Fruit fly (Drosophila melanogaster) whole organism, embryonic: ENCODE results near the gene CG17267.

Experiments used
- Ada2b ChIP-seq: fragments of 200-800 bp; sonication (Bioruptor generic); IDR thresholded peaks from 2 replicates; pipeline ENCODE4 v1.3.6; 2022; ENCODE audit warnings: missing biosample characterization, missing genetic modification characterization
- B-H2 ChIP-seq: fragments of 200-800 bp; sonication (Bioruptor generic); optimal IDR thresholded peaks from 2 replicates; lab custom pipeline; 2018; ENCODE audit warnings: missing biosample characterization, mild to moderate bottlenecking, missing genetic modification characterization
- CG1024 ChIP-seq: fragments of 200-800 bp; sonication (Bioruptor generic); IDR thresholded peaks from 2 replicates; pipeline ENCODE4 v1.3.6; 2022; ENCODE audit warnings: missing biosample characterization, missing genetic modification characterization
- CG12391 ChIP-seq: fragments of 200-800 bp; sonication (Bioruptor generic); optimal IDR thresholded peaks from 3 replicates; lab custom pipeline; 2018; ENCODE audit warnings: missing biosample characterization, mild to moderate bottlenecking, missing genetic modification characterization, moderate library complexity
- CG13296 ChIP-seq: fragments of 200-800 bp; sonication (Bioruptor generic); optimal IDR thresholded peaks from 3 replicates; lab custom pipeline; 2018; ENCODE audit warnings: missing biosample characterization, mild to moderate bottlenecking, missing genetic modification characterization
- CG13624 ChIP-seq: fragments of 200-800 bp; sonication (Bioruptor generic); optimal IDR thresholded peaks from 2 replicates; lab custom pipeline; 2016; ENCODE audit warnings: missing biosample characterization, missing genetic modification characterization
- CG13894 ChIP-seq: fragments of 200-800 bp; sonication (Bioruptor generic); optimal IDR thresholded peaks from 3 replicates; lab custom pipeline; 2018; ENCODE audit warnings: missing biosample characterization, mild to moderate bottlenecking, missing genetic modification characterization, moderate library complexity
- CG14050 ChIP-seq: fragments of 200-800 bp; sonication (Bioruptor generic); IDR thresholded peaks from 3 replicates; pipeline ENCODE4 v1.3.6; 2022; ENCODE audit warnings: missing biosample characterization, missing genetic modification characterization
- CG14667 ChIP-seq: fragments of 200-800 bp; sonication (Bioruptor generic); IDR thresholded peaks from 2 replicates; pipeline ENCODE4 v1.3.6; 2022; ENCODE audit warnings: missing biosample characterization, missing genetic modification characterization
- CG14965 ChIP-seq: fragments of 200-800 bp; sonication (Bioruptor generic); optimal IDR thresholded peaks from 2 replicates; lab custom pipeline; 2016; ENCODE audit warnings: missing biosample characterization, missing genetic modification characterization, borderline replicate concordance
- CG15479 ChIP-seq: fragments of 200-800 bp; sonication (Bioruptor generic); optimal IDR thresholded peaks from 3 replicates; lab custom pipeline; 2019; ENCODE audit warnings: missing biosample characterization, mild to moderate bottlenecking, missing genetic modification characterization, moderate library complexity
- CG17385 ChIP-seq: fragments of 200-800 bp; sonication (Bioruptor generic); optimal IDR thresholded peaks from 3 replicates; lab custom pipeline; 2018; ENCODE audit warnings: missing biosample characterization, mild to moderate bottlenecking, missing genetic modification characterization
- CG2199 ChIP-seq: fragments of 200-800 bp; sonication (Bioruptor generic); IDR thresholded peaks from 3 replicates; pipeline ENCODE4 v1.3.6; 2022; ENCODE audit warnings: missing biosample characterization, missing genetic modification characterization
- CG42726 ChIP-seq: fragments of 200-800 bp; sonication (Bioruptor generic); IDR thresholded peaks from 2 replicates; pipeline ENCODE4 v1.3.6; 2022; ENCODE audit warnings: missing biosample characterization, missing genetic modification characterization; ENCODE audit not compliant: partially characterized antibody
- CG5953 ChIP-seq: fragments of 200-800 bp; sonication (Bioruptor generic); IDR thresholded peaks from 2 replicates; pipeline ENCODE4 v1.3.6; 2022; ENCODE audit warnings: missing biosample characterization, missing genetic modification characterization
- CG9215 ChIP-seq: fragments of 200-800 bp; sonication (Bioruptor generic); IDR thresholded peaks from 2 replicates; pipeline ENCODE4 v1.3.6; 2022; ENCODE audit warnings: missing biosample characterization, missing genetic modification characterization
- Drgx ChIP-seq: fragments of 200-800 bp; sonication (Bioruptor generic); IDR thresholded peaks from 2 replicates; pipeline ENCODE4 v1.3.6; 2022; ENCODE audit warnings: missing biosample characterization, missing genetic modification characterization
- Ets65A ChIP-seq: fragments of 200-800 bp; sonication (Bioruptor generic); peaks from one replicate; lab custom pipeline; 2016; ENCODE audit warnings: missing biosample characterization, missing genetic modification characterization
- Ets97D ChIP-seq: fragments of 200-800 bp; sonication (Bioruptor generic); optimal IDR thresholded peaks from 3 replicates; lab custom pipeline; 2016; ENCODE audit warnings: missing biosample characterization, missing genetic modification characterization
- Jarid2 ChIP-seq: fragments of 200-800 bp; sonication (Bioruptor generic); optimal IDR thresholded peaks from 3 replicates; lab custom pipeline; 2017; ENCODE audit warnings: mild to moderate bottlenecking, missing biosample characterization, missing genetic modification reagents, missing genetic modification characterization
- Kr ChIP-seq: fragments of 200-800 bp; sonication (Bioruptor generic); optimal IDR thresholded peaks from 2 replicates; lab custom pipeline; 2017; ENCODE audit warnings: missing biosample characterization, mild to moderate bottlenecking, missing genetic modification characterization
- Med ChIP-seq: fragments of 200-800 bp; sonication (Bioruptor generic); peaks from one replicate; lab custom pipeline; 2016; ENCODE audit warnings: missing biosample characterization, missing genetic modification characterization, mild to moderate bottlenecking, inconsistent platforms, moderate library complexity
- Opbp ChIP-seq: fragments of 200-800 bp; sonication (Bioruptor generic); IDR thresholded peaks from 3 replicates; pipeline ENCODE4 v1.3.6; 2022; ENCODE audit warnings: missing biosample characterization, missing genetic modification characterization; ENCODE audit not compliant: partially characterized antibody
- Rx ChIP-seq: fragments of 200-800 bp; sonication (Bioruptor generic); IDR thresholded peaks from 2 replicates; pipeline ENCODE4 v1.3.6; 2022; ENCODE audit warnings: missing biosample characterization, missing genetic modification characterization
- Side ChIP-seq: fragments of 200-800 bp; sonication (Bioruptor generic); optimal IDR thresholded peaks from 2 replicates; lab custom pipeline; 2016; ENCODE audit warnings: missing biosample characterization, missing genetic modification characterization
- Sin3A ChIP-seq: fragments of >200 bp; optimal IDR thresholded peaks from 2 replicates; lab custom pipeline; 2018
- Sox100B ChIP-seq: fragments of 200-800 bp; sonication (Bioruptor generic); optimal IDR thresholded peaks from 3 replicates; lab custom pipeline; 2018; ENCODE audit warnings: missing biosample characterization, mild to moderate bottlenecking, missing genetic modification characterization
- YL-1 ChIP-seq: fragments of 200-800 bp; sonication (Bioruptor generic); optimal IDR thresholded peaks from 3 replicates; lab custom pipeline; 2017; ENCODE audit warnings: missing biosample characterization, mild to moderate bottlenecking, missing genetic modification characterization
- amos ChIP-seq: fragments of 200-800 bp; sonication (Bioruptor generic); IDR thresholded peaks from 2 replicates; pipeline ENCODE4 v1.3.6; 2022; ENCODE audit warnings: missing biosample characterization, missing genetic modification characterization; ENCODE audit not compliant: partially characterized antibody
- corto ChIP-seq: fragments of 200-800 bp; sonication (Bioruptor generic); optimal IDR thresholded peaks from 2 replicates; lab custom pipeline; 2016; ENCODE audit warnings: missing biosample characterization, mild to moderate bottlenecking, missing genetic modification characterization, moderate library complexity
- dan ChIP-seq: fragments of 200-800 bp; sonication (Bioruptor generic); IDR thresholded peaks from 2 replicates; pipeline ENCODE4 v1.3.6; 2022; ENCODE audit warnings: missing biosample characterization, missing genetic modification characterization
- ems ChIP-seq: fragments of 200-800 bp; sonication (Bioruptor generic); optimal IDR thresholded peaks from 3 replicates; lab custom pipeline; 2016; ENCODE audit warnings: missing biosample characterization, missing genetic modification characterization
- gcm ChIP-seq: fragments of 200-800 bp; sonication (Bioruptor generic); optimal IDR thresholded peaks from 2 replicates; lab custom pipeline; 2019; ENCODE audit warnings: missing biosample characterization, mild to moderate bottlenecking, missing genetic modification characterization, moderate library complexity
- jing ChIP-seq: fragments of 200-800 bp; sonication (Bioruptor generic); optimal IDR thresholded peaks from 2 replicates; lab custom pipeline; 2018; ENCODE audit warnings: missing biosample characterization, mild to moderate bottlenecking, missing genetic modification characterization
- lbe ChIP-seq: fragments of 200-800 bp; sonication (Bioruptor generic); optimal IDR thresholded peaks from 2 replicates; lab custom pipeline; 2016; ENCODE audit warnings: missing biosample characterization, mild to moderate bottlenecking, missing genetic modification characterization
- lov ChIP-seq, 2 experiments: fragments of 200-800 bp in 1 of 2; fragments of >200 bp in 1 of 2; sonication (Bioruptor generic) in 1 of 2; IDR thresholded peaks in 1 of 2; optimal IDR thresholded peaks in 1 of 2; 2 replicates in 1 of 2; 3 replicates in 1 of 2; pipeline versions ENCODE4 v1.3.6 to Lab custom; 2017 to 2022; ENCODE audit warnings: missing biosample characterization in 1 of 2, missing genetic modification characterization in 1 of 2
- pho ChIP-seq: fragments of 200-800 bp; sonication (Bioruptor generic); optimal IDR thresholded peaks from 2 replicates; lab custom pipeline; 2016; ENCODE audit warnings: missing biosample characterization, missing genetic modification characterization
- sisA ChIP-seq: fragments of 200-800 bp; sonication (Bioruptor generic); IDR thresholded peaks from 2 replicates; pipeline ENCODE4 v1.3.6; 2022; ENCODE audit warnings: missing biosample characterization, missing genetic modification characterization
- trh ChIP-seq: fragments of 200-800 bp; sonication (Bioruptor generic); optimal IDR thresholded peaks from 2 replicates; lab custom pipeline; 2016; ENCODE audit warnings: missing biosample characterization, missing genetic modification characterization
- vfl ChIP-seq: fragments of 200-800 bp; sonication (Bioruptor generic); optimal IDR thresholded peaks from 2 replicates; lab custom pipeline; 2016; ENCODE audit warnings: missing biosample characterization, missing genetic modification characterization

The CG17267 gene

DNA sequence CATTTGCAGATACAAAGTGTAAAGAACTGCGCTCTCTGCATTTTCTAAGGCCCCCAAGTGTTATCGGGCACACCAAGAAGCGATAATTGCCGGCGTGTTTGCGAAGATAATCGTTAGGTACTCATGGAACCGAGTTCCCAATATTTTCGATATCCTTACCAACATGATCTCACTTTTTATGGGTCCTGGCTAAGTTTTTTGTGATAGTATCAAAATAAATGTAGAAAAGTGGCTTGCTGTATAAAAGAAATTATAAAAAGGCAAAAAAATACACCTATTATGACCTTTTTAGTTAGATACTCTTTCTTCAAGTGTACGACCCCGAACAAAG, 27.2 kb upstream of the CG17267 start:
- TF ChIP-seq CG13296 (GFP tag; lab: Kevin White, UChicago): no peak
- TF ChIP-seq CG42726: no peak
- no peak for TF ChIP-seq CG17385 (GFP tag; lab: Kevin White, UChicago)
- TF ChIP-seq jing (GFP tag; lab: Kevin White, UChicago): no peak
- no peak for TF ChIP-seq Ada2b
- TF ChIP-seq Sox100B (GFP tag; lab: Kevin White, UChicago): no peak
- no peak for TF ChIP-seq ems (GFP tag; lab: Kevin White, UChicago)
- TF ChIP-seq amos: no peak
- TF ChIP-seq Rx: no peak
- TF ChIP-seq Jarid2 (GFP tag; lab: Kevin White, UChicago): no peak
- no peak for TF ChIP-seq CG1024 (GFP tag; lab: Robert Waterston, UW)
- TF ChIP-seq vfl: no peak

DNA sequence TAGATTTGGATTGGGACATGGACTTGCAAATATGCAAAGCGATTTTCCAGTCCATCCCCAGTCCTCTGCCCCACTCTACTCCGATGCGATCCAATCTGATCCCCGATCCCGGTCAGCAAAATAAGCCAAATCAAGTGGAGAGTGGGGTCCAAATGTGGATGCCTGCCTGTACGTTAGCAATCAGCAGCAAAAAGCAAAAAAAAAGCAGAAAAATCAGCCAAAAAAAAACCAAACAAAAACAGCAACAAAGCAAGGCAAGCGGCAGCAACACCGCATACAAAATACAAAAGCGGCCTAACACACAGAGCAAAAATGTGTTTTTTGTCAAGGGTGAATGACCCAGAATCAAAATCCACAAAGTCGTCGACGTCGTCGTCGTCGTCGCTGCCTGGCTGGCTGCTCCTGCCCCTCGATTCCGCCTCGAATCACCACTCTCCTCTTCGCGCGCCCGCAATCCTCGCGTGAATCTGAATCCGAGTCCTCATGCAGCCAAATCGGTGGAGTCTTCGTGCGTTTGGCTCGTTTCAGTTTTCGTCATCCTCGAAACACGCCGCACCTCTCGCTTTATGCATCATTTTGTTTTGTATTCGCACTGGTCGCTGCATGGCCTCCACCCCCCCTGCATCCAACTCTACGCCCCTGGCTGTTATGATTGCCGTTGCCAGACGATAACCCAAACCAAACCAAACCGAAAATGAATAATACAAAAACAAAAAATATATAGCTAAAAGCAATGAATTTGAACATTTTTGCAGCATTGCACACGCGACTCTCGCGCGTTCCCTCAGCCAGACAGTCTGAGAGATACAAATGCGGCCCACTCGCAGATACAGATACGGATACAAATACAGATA, 26.6 kb upstream of the CG17267 start:
- TF ChIP-seq lbe (peak; percentile 77), CG14667 (no peak), Ets65A (GFP tag; lab: Kevin White, UChicago) (peak; percentile 70), CG13894 (tag; lab: Kevin White, UChicago) (no peak), Med (GFP tag; lab: Kevin White, UChicago) (peak; percentile 48), Opbp (GFP tag; lab: Robert Waterston, UW) (no peak), CG15479 (peak; percentile 70), Drgx (GFP tag; lab: Robert Waterston, UW) (peak; percentile 58), CG12391 (tag; lab: Kevin White, UChicago) (no peak), B-H2 (GFP tag; lab: Kevin White, UChicago) (no peak)

DNA sequence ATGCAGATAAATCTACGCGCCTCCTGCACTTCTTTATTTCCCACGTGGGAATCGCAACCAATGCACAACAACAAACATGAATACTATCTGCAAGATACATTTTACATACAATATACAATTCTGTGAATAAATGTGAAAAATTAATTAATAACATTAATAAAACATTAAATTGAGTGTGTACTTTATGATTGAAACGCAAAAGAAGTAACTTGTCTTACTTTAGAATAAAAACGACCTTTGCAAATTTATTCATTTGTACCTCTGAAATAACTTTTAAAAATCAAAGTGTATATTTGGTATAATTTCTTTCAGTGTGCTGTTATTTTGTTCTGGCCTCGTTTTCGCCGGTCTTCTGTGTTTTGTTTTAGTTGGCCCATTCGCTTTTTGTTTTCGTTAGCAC, 25.2 kb upstream of the CG17267 start:
- TF ChIP-seq Ets97D (GFP tag; lab: Kevin White, UChicago) (no peak), Side (GFP tag; lab: Kevin White, UChicago) (no peak), CG14050 (GFP tag; lab: Robert Waterston, UW) (no peak), lov (optimal IDR thresholded peaks at IDR 0.05; lab: Kevin White, UChicago) (no peak), lov (GFP tag; IDR thresholded peaks at IDR 0.05; lab: Robert Waterston, UW) (no peak), trh (GFP tag; lab: Kevin White, UChicago) (no peak), sisA (GFP tag; lab: Robert Waterston, UW) (no peak), CG9215 (no peak), CG15479 (peak; percentile 10), corto (peak; percentile 6), dan (no peak), YL-1 (GFP tag; lab: Kevin White, UChicago) (no peak), gcm (GFP tag; lab: Kevin White, UChicago) (no peak), CG13624 (GFP tag; lab: Kevin White, UChicago) (no peak), CG14965 (GFP tag; lab: Kevin White, UChicago) (no peak), Sin3A (lab: Kevin White, UChicago) (no peak), Kr (GFP tag; lab: Kevin White, UChicago) (no peak), lbe (peak; percentile 51), pho (GFP tag; lab: Kevin White, UChicago) (no peak), CG2199 (GFP tag; lab: Robert Waterston, UW) (no peak), Drgx (GFP tag; lab: Robert Waterston, UW) (peak; percentile 58; the same call in 1 of the 2 replicates), CG5953 (no peak)
- TF ChIP-seq, all 482 proteins: peak for 4
